Worm (Caenorhabditis elegans) whole organism, mixed stage, embryonic: ENCODE measurements around the gene Y61B8B.3.

Experiments
- blmp-1 ChIP-seq: fragments of 150-350 bp; optimal IDR thresholded peaks from 2 replicates; lab custom pipeline; 2014; ENCODE audit warnings: missing biosample characterization, missing genetic modification characterization
- ces-1 ChIP-seq: fragments of 150-350 bp; optimal IDR thresholded peaks from 2 replicates; lab custom pipeline; 2014; ENCODE audit warnings: missing biosample characterization, missing genetic modification reagents, missing genetic modification characterization
- elt-3 ChIP-seq: fragments of 150-350 bp; optimal IDR thresholded peaks from 2 replicates; lab custom pipeline; 2014; ENCODE audit warnings: missing biosample characterization, missing genetic modification characterization
- ham-2 ChIP-seq: fragments of 200-800 bp; sonication (Bioruptor generic); optimal IDR thresholded peaks from 2 replicates; lab custom pipeline; 2018; ENCODE audit warnings: mild to moderate bottlenecking, missing genetic modification characterization, missing compliant biosample characterization
- lin-13 ChIP-seq: fragments of 150-350 bp; optimal IDR thresholded peaks from 2 replicates; lab custom pipeline; 2014; ENCODE audit warnings: missing biosample characterization, missing genetic modification characterization
- lsy-2 ChIP-seq: fragments of 150-350 bp; optimal IDR thresholded peaks from 2 replicates; lab custom pipeline; 2014; ENCODE audit warnings: missing biosample characterization, missing genetic modification characterization
- nhr-76 ChIP-seq: sonication (generic microtip); optimal IDR thresholded peaks from 2 replicates; lab custom pipeline; 2017; ENCODE audit warnings: missing biosample characterization, missing genetic modification characterization
- unc-62 ChIP-seq: fragments of 150-350 bp; optimal IDR thresholded peaks from 2 replicates; lab custom pipeline; 2014; ENCODE audit warnings: missing biosample characterization, missing genetic modification reagents, missing genetic modification characterization
- ztf-11 ChIP-seq: fragments of 150-350 bp; optimal IDR thresholded peaks from 2 replicates; lab custom pipeline; 2014; ENCODE audit warnings: missing biosample characterization, missing genetic modification characterization

ce11 chrV:17327867-17328266 lies 15.6 kb upstream of the Y61B8B.3 start, which contains the start of gene sdz-16:
- TF ChIP-seq ces-1 (no peak), ztf-11 (tag; lab: Kevin White, UChicago) (no peak), lin-13 (tag; lab: Kevin White, UChicago) (no peak), blmp-1 (tag; lab: Kevin White, UChicago) (no peak), ham-2 (GFP tag; lab: Kevin White, UChicago) (no peak), lsy-2 (tag; lab: Kevin White, UChicago) (no peak), nhr-76 (tag; lab: Kevin White, UChicago) (no peak), elt-3 (tag; lab: Kevin White, UChicago) (no peak), unc-62 (GFP tag; lab: Kevin White, UChicago) (no peak)
